Worm (Caenorhabditis elegans) whole organism, early embryonic: ENCODE data around the gene ippk-1.

Source experiments
- B0310.2 ChIP-seq: sonication (generic microtip); optimal IDR thresholded peaks from 2 replicates; lab custom pipeline; 2016; ENCODE audit warnings: mild to moderate bottlenecking, missing genetic modification characterization, missing compliant biosample characterization
- F13C5.2 ChIP-seq: sonication (generic microtip); optimal IDR thresholded peaks from 2 replicates; lab custom pipeline; 2017; ENCODE audit warnings: mild to moderate bottlenecking, missing genetic modification characterization, inconsistent platforms, missing compliant biosample characterization
- aly-1 ChIP-seq: sonication (generic microtip); optimal IDR thresholded peaks from 2 replicates; lab custom pipeline; 2016; ENCODE audit warnings: missing genetic modification characterization, missing compliant biosample characterization
- ama-1 ChIP-seq: fragments of 150-350 bp; optimal IDR thresholded peaks from 2 replicates; lab custom pipeline; 2014
- ceh-13 ChIP-seq: fragments of 200-800 bp; sonication (Bioruptor generic); optimal IDR thresholded peaks from 2 replicates; lab custom pipeline; 2018; ENCODE audit warnings: mild to moderate bottlenecking, missing genetic modification characterization, missing compliant biosample characterization
- ceh-36 ChIP-seq: sonication (generic microtip); optimal IDR thresholded peaks from 2 replicates; lab custom pipeline; 2016; ENCODE audit warnings: missing genetic modification characterization, inconsistent platforms, missing compliant biosample characterization
- ets-7 ChIP-seq: sonication (generic microtip); optimal IDR thresholded peaks from 2 replicates; lab custom pipeline; 2016; ENCODE audit warnings: missing genotype, missing genetic modification characterization, missing compliant biosample characterization
- flt-1 ChIP-seq: fragments of 200-800 bp; sonication (Bioruptor generic); IDR thresholded peaks from 2 replicates; pipeline ENCODE4 v1.3.6; 2022; ENCODE audit warnings: missing genetic modification characterization, missing compliant biosample characterization
- hmbx-1 ChIP-seq: sonication (generic microtip); optimal IDR thresholded peaks from 2 replicates; lab custom pipeline; 2016; ENCODE audit warnings: mild to moderate bottlenecking, missing genetic modification characterization, missing compliant biosample characterization
- hmg-4 ChIP-seq: fragments of 200-800 bp; sonication (Bioruptor generic); optimal IDR thresholded peaks from 2 replicates; lab custom pipeline; 2018; ENCODE audit warnings: mild to moderate bottlenecking, missing genetic modification characterization, missing compliant biosample characterization
- hnd-1 ChIP-seq: sonication (generic microtip); optimal IDR thresholded peaks from 2 replicates; lab custom pipeline; 2016; ENCODE audit warnings: missing genetic modification characterization, missing compliant biosample characterization
- pes-1 ChIP-seq: fragments of 200-800 bp; sonication (Bioruptor generic); IDR thresholded peaks from 2 replicates; pipeline ENCODE4 v1.3.6; 2022; ENCODE audit warnings: missing genetic modification reagents, missing genetic modification characterization, missing compliant biosample characterization
- scrt-1 ChIP-seq: fragments of 200-800 bp; sonication (Bioruptor generic); IDR thresholded peaks from 2 replicates; pipeline ENCODE4 v1.3.6; 2022; ENCODE audit warnings: missing genetic modification characterization, missing compliant biosample characterization
- sea-1 ChIP-seq: fragments of 200-800 bp; sonication (Bioruptor generic); conservative IDR thresholded peaks from 2 replicates; pipeline ENCODE4 v1.3.6; 2022; ENCODE audit warnings: missing genetic modification characterization, missing compliant biosample characterization
- tbx-11 ChIP-seq: fragments of 200-800 bp; sonication (Bioruptor generic); IDR thresholded peaks from 2 replicates; pipeline ENCODE4 v1.3.6; 2022; ENCODE audit warnings: missing genetic modification characterization, missing compliant biosample characterization
- tbx-37 ChIP-seq: fragments of 200-800 bp; sonication (Bioruptor generic); conservative IDR thresholded peaks from 2 replicates; pipeline ENCODE4 v1.3.6; 2022; ENCODE audit warnings: missing genetic modification reagents, missing genetic modification characterization, missing compliant biosample characterization
- tra-4 ChIP-seq: sonication (generic microtip); optimal IDR thresholded peaks from 2 replicates; lab custom pipeline; 2017; ENCODE audit warnings: missing genetic modification characterization, missing compliant biosample characterization

The ippk-1 gene

ce11 chrII:12089616-12090215 lies 47.0 kb downstream of the ippk-1 start:
- TF ChIP-seq tbx-11 (no peak), ceh-36 (tag; lab: Kevin White, UChicago) (no peak), ceh-13 (no peak), pes-1 (no peak), ets-7 (tag; lab: Kevin White, UChicago) (no peak), B0310.2 (tag; lab: Kevin White, UChicago) (no peak), tra-4 (tag; lab: Kevin White, UChicago) (no peak), F13C5.2 (no peak), aly-1 (tag; lab: Kevin White, UChicago) (no peak), flt-1 (GFP tag; lab: Robert Waterston, UW) (no peak; the same call in 1 of the 2 replicates), hmg-4 (no peak), sea-1 (GFP tag; lab: Robert Waterston, UW) (no peak), hnd-1 (tag; lab: Kevin White, UChicago) (no peak), ama-1 (lab: Kevin White, UChicago) (no peak)

ce11 chrII:12095022-12095421 lies 52.3 kb downstream of the ippk-1 start:
- TF ChIP-seq hmg-4 (no peak), sea-1 (GFP tag; lab: Robert Waterston, UW) (no peak), hmbx-1 (tag; lab: Kevin White, UChicago) (no peak), scrt-1 (GFP tag; lab: Robert Waterston, UW) (no peak), pes-1 (no peak), flt-1 (GFP tag; lab: Robert Waterston, UW) (no peak), ceh-13 (no peak), hnd-1 (tag; lab: Kevin White, UChicago) (no peak), F13C5.2 (no peak), ceh-36 (tag; lab: Kevin White, UChicago) (no peak), tra-4 (tag; lab: Kevin White, UChicago) (no peak), ets-7 (tag; lab: Kevin White, UChicago) (no peak), tbx-37 (GFP tag; lab: Robert Waterston, UW) (no peak), B0310.2 (tag; lab: Kevin White, UChicago) (no peak)

- TF ChIP-seq hmg-4 (no peak), ceh-13 (no peak), B0310.2 (tag; lab: Kevin White, UChicago) (no peak), aly-1 (tag; lab: Kevin White, UChicago) (no peak)
Measured at ce11 chrII:12098716-12099115, 56.0 kb downstream of the ippk-1 start.
